Worm (Caenorhabditis elegans) whole organism, early embryonic: ENCODE data around the gene glb-5.

Experiments
- B0310.2 ChIP-seq: sonication (generic microtip); optimal IDR thresholded peaks from 2 replicates; lab custom pipeline; 2016; ENCODE audit warnings: mild to moderate bottlenecking, missing genetic modification characterization, missing compliant biosample characterization
- F13C5.2 ChIP-seq: sonication (generic microtip); optimal IDR thresholded peaks from 2 replicates; lab custom pipeline; 2017; ENCODE audit warnings: mild to moderate bottlenecking, missing genetic modification characterization, inconsistent platforms, missing compliant biosample characterization
- aly-1 ChIP-seq: sonication (generic microtip); optimal IDR thresholded peaks from 2 replicates; lab custom pipeline; 2016; ENCODE audit warnings: missing genetic modification characterization, missing compliant biosample characterization
- ama-1 ChIP-seq: fragments of 150-350 bp; optimal IDR thresholded peaks from 2 replicates; lab custom pipeline; 2014
- ceh-13 ChIP-seq: fragments of 200-800 bp; sonication (Bioruptor generic); optimal IDR thresholded peaks from 2 replicates; lab custom pipeline; 2018; ENCODE audit warnings: mild to moderate bottlenecking, missing genetic modification characterization, missing compliant biosample characterization
- ceh-36 ChIP-seq: sonication (generic microtip); optimal IDR thresholded peaks from 2 replicates; lab custom pipeline; 2016; ENCODE audit warnings: missing genetic modification characterization, inconsistent platforms, missing compliant biosample characterization
- ets-7 ChIP-seq: sonication (generic microtip); optimal IDR thresholded peaks from 2 replicates; lab custom pipeline; 2016; ENCODE audit warnings: missing genotype, missing genetic modification characterization, missing compliant biosample characterization
- flt-1 ChIP-seq: fragments of 200-800 bp; sonication (Bioruptor generic); IDR thresholded peaks from 2 replicates; pipeline ENCODE4 v1.3.6; 2022; ENCODE audit warnings: missing genetic modification characterization, missing compliant biosample characterization
- hmbx-1 ChIP-seq: sonication (generic microtip); optimal IDR thresholded peaks from 2 replicates; lab custom pipeline; 2016; ENCODE audit warnings: mild to moderate bottlenecking, missing genetic modification characterization, missing compliant biosample characterization
- hmg-4 ChIP-seq: fragments of 200-800 bp; sonication (Bioruptor generic); optimal IDR thresholded peaks from 2 replicates; lab custom pipeline; 2018; ENCODE audit warnings: mild to moderate bottlenecking, missing genetic modification characterization, missing compliant biosample characterization
- hnd-1 ChIP-seq: sonication (generic microtip); optimal IDR thresholded peaks from 2 replicates; lab custom pipeline; 2016; ENCODE audit warnings: missing genetic modification characterization, missing compliant biosample characterization
- pes-1 ChIP-seq: fragments of 200-800 bp; sonication (Bioruptor generic); IDR thresholded peaks from 2 replicates; pipeline ENCODE4 v1.3.6; 2022; ENCODE audit warnings: missing genetic modification reagents, missing genetic modification characterization, missing compliant biosample characterization
- scrt-1 ChIP-seq: fragments of 200-800 bp; sonication (Bioruptor generic); IDR thresholded peaks from 2 replicates; pipeline ENCODE4 v1.3.6; 2022; ENCODE audit warnings: missing genetic modification characterization, missing compliant biosample characterization
- sea-1 ChIP-seq: fragments of 200-800 bp; sonication (Bioruptor generic); conservative IDR thresholded peaks from 2 replicates; pipeline ENCODE4 v1.3.6; 2022; ENCODE audit warnings: missing genetic modification characterization, missing compliant biosample characterization
- tbx-11 ChIP-seq: fragments of 200-800 bp; sonication (Bioruptor generic); IDR thresholded peaks from 2 replicates; pipeline ENCODE4 v1.3.6; 2022; ENCODE audit warnings: missing genetic modification characterization, missing compliant biosample characterization
- tbx-37 ChIP-seq: fragments of 200-800 bp; sonication (Bioruptor generic); conservative IDR thresholded peaks from 2 replicates; pipeline ENCODE4 v1.3.6; 2022; ENCODE audit warnings: missing genetic modification reagents, missing genetic modification characterization, missing compliant biosample characterization
- tra-4 ChIP-seq: sonication (generic microtip); optimal IDR thresholded peaks from 2 replicates; lab custom pipeline; 2017; ENCODE audit warnings: missing genetic modification characterization, missing compliant biosample characterization

The glb-5 gene

DNA sequence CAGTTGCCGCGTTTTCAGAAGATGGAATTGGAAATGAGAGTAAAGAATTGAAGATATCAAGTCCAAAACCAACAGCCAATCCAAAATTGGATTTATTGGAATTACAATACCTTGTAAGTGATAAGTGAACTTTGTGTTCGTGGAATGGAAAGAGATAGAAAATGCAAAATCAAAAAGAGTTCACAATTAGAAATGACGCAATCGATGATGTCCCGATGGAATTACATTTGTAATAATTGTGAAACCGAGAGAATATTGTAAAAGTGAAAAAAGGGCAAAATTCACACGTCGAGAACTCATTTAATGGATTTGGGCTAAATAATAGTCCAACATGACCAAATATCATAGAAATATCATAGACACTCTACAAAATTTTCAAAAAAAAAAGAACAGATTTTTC is 33.5 kb upstream of the glb-5 start:
- no peak for TF ChIP-seq tbx-37 (GFP tag; lab: Robert Waterston, UW)
- TF ChIP-seq sea-1 (GFP tag; lab: Robert Waterston, UW), result no peak

DNA sequence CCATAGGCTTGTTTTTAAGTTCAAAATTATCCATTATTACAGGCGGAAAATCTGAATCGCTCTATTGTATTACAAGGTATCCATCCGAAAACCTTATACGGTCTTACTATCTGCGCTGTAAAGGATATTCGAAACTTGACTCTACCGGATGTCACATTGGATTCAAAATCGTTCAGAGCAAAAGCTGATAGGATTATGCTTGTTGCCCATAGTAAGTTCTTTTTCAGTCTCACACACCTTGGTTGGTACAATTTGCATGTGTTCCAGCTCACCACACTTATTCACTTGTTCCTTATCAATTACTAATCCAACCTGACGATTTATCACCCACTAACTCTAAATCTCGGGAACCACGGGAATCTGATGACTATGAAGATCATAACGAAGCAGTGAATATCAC is 31.0 kb upstream of the glb-5 start:
- TF ChIP-seq tbx-11 (GFP tag; lab: Robert Waterston, UW) (no peak), ceh-13 (GFP tag; lab: Kevin White, UChicago) (no peak), sea-1 (GFP tag; lab: Robert Waterston, UW) (no peak), F13C5.2 (no peak), aly-1 (tag; lab: Kevin White, UChicago) (no peak), hnd-1 (no peak), ceh-36 (tag; lab: Kevin White, UChicago) (no peak), B0310.2 (no peak)

DNA sequence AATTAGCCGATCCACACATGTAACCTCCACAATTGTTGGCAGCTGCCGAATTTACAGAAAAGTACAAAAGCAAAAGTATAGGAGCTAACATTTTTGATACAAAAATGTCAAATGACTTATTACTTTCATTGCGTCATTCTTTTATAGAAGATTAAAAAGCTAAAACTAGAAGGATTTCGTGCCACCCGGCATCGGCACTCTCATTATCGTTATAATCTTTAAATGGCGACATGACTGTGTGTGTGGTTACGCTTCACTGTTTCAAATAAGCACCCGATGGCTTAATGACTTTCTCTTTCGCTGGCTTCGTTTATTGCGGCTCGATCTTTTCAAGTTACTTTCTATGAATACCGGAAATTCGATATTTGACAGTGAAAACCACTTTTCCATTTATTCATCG is 24.9 kb upstream of the glb-5 start, which contains the start of gene grl-1:
Gene grl-1 (minus strand): TSS at position 101 of the 400 bp plus-strand sequence.
- TF ChIP-seq hnd-1 (no peak), tra-4 (tag; lab: Kevin White, UChicago) (no peak), ceh-13 (GFP tag; lab: Kevin White, UChicago) (no peak), sea-1 (GFP tag; lab: Robert Waterston, UW) (no peak), hmbx-1 (tag; lab: Kevin White, UChicago) (no peak), flt-1 (no peak), ceh-36 (tag; lab: Kevin White, UChicago) (no peak), pes-1 (GFP tag; lab: Robert Waterston, UW) (no peak), ets-7 (tag; lab: Kevin White, UChicago) (no peak), F13C5.2 (no peak), tbx-37 (GFP tag; lab: Robert Waterston, UW) (no peak), ama-1 (no peak), hmg-4 (GFP tag; lab: Kevin White, UChicago) (no peak), scrt-1 (GFP tag; lab: Robert Waterston, UW) (no peak), aly-1 (tag; lab: Kevin White, UChicago) (no peak), B0310.2 (no peak), tbx-11 (GFP tag; lab: Robert Waterston, UW) (no peak)

DNA sequence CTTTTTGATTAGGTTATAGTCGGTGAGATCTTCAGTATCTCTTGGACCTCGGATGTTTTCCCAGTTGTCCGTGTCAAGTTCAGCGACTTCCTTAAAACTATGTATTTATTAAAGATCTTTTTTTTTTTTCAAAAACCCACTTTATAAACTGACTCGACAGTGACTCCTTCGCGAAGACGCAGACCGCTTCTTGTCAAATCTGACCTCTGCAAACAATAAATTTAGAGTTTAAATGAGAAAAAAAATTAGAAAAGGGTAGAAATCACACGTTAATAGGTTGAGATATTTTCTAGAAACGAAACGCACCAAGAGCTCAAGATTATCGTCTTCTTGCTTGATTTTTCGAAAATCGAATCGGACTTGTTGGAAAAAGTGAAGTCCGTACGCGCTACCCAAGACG is 22.9 kb upstream of the glb-5 start, which contains the start of gene C24G6.8:
Gene C24G6.8 (minus strand): TSS at position 101 of the 400 bp plus-strand sequence.
- TF ChIP-seq F13C5.2, result no peak
- TF ChIP-seq tbx-11 (GFP tag; lab: Robert Waterston, UW), result no peak
- no peak for TF ChIP-seq tbx-37 (GFP tag; lab: Robert Waterston, UW)
- TF ChIP-seq pes-1 (GFP tag; lab: Robert Waterston, UW), result no peak
- TF ChIP-seq ets-7 (tag; lab: Kevin White, UChicago), result no peak

DNA sequence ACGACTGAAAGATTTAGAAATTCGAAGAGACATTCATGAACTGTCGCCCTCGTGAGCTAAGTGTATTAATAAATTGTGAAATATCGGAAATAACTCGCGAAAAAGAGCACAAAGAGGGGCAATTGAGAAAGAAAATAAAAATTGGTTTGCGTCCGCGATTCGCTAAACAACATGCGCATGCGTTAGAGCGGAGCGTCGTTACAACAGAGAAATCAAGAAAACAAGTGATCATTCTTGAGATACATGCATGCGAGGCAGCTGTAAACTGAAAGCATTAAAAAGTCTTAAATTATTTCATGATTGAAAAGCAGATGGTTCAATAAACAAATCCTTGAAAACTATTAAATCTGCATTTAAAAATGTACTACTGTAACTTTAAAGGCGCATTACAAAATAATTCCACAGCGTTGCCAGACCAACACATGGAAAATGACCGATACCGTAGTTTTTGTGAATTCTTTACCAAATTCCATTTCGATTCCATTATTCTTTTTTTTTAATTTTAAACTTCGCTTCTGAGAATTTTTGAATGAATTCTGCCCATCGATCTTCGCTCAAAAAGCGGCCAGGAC is 22.4 kb upstream of the glb-5 start, which contains the start of the genes cox-16 and syp-2:
Gene cox-16 (minus strand): TSS at position 4 of the 572 bp plus-strand sequence.
Gene syp-2 (plus strand): TSS at position 248 of the 572 bp plus-strand sequence.
- TF ChIP-seq hnd-1, result no peak

DNA sequence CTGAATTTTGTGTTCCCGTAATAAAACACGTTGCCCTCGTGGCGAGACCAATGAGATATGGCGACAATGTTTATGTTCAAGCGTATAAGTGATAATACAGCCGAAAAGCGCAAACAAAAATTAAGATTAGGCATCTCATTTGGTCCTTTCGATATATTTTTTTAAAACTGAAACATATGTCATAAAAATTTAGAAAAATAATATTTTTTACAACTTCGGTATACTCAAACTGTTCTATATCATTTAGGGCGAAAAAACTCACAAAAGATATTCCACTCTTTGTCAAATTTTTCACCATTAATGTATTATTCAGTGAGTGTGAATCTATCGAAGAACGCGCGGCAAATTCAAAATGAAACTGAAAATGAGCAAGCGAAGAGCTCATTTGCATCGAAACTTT is 20.2 kb upstream of the glb-5 start, which contains the start of gene cft-1:
Gene cft-1 (plus strand): TSS at position 301 of the 400 bp plus-strand sequence.
- TF ChIP-seq pes-1 (GFP tag; lab: Robert Waterston, UW) (no peak), aly-1 (tag; lab: Kevin White, UChicago) (no peak), flt-1 (no peak), tbx-37 (GFP tag; lab: Robert Waterston, UW) (no peak), ets-7 (tag; lab: Kevin White, UChicago) (no peak), scrt-1 (GFP tag; lab: Robert Waterston, UW) (no peak), B0310.2 (no peak), tbx-11 (GFP tag; lab: Robert Waterston, UW) (no peak), hmbx-1 (tag; lab: Kevin White, UChicago) (no peak), F13C5.2 (no peak), hnd-1 (no peak), hmg-4 (GFP tag; lab: Kevin White, UChicago) (no peak), ceh-36 (tag; lab: Kevin White, UChicago) (no peak), sea-1 (GFP tag; lab: Robert Waterston, UW) (no peak), ama-1 (no peak), tra-4 (tag; lab: Kevin White, UChicago) (no peak), ceh-13 (GFP tag; lab: Kevin White, UChicago) (no peak)

DNA sequence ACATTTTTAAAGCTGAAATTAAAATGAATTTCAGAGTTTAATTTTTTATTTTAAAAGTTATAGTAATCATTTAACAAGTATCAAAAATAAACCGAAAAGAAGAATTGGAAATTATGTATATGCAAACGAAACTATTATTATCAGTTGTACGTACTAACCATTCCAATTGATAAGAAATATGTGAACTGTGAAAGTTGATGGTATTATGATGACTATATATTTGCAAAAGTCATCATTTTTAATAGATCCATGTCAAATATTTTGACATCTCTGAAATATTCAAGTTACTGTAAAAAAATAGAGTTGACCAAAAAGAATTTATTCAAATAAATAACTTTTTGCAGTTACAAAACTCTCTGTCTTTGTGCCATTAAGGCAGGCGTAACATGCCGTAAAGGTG is 10.6 kb upstream of the glb-5 start, which contains the start of gene ugt-48:
Gene ugt-48 (minus strand): TSS at position 12 of the 400 bp plus-strand sequence.
- TF ChIP-seq tra-4 (tag; lab: Kevin White, UChicago) (no peak), flt-1 (no peak), tbx-11 (GFP tag; lab: Robert Waterston, UW) (no peak), hmbx-1 (tag; lab: Kevin White, UChicago) (no peak), pes-1 (GFP tag; lab: Robert Waterston, UW) (no peak), sea-1 (GFP tag; lab: Robert Waterston, UW) (no peak), ama-1 (no peak), tbx-37 (GFP tag; lab: Robert Waterston, UW) (no peak), hnd-1 (no peak)

DNA sequence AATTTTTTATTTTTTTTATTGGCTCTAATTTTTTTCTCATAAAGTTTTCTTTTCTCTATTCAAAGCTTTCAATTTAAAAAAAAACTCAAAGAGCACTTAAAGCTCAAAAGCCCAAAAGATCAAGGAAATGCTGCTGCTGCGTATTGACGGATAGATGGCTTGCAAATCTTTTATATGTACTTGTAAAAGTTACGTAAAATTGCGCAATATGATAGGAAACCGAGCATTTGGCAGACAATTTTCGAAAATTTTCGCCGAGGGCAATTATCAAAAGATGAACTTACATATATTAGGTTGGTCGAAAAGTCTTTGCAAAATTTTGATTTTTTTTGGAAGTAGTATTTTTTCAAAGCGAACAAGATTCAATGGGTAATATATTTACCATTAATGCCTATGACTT is 10.2 kb upstream of the glb-5 start:
- TF ChIP-seq pes-1 (GFP tag; lab: Robert Waterston, UW) (no peak), scrt-1 (GFP tag; lab: Robert Waterston, UW) (no peak)
